Worm (Caenorhabditis elegans): Measurements from ENCODE around the gene Y39B6A.41.

ce11 chrV:18998045-18998444 lies 20.3 kb upstream of the Y39B6A.41 start, which contains the start of gene tgt-2:
- TF ChIP-seq akir-1 (GFP tag; optimal IDR thresholded peaks at IDR 0.05) (no peak), him-1 (tag; optimal IDR thresholded peaks at IDR 0.05) (no peak), efl-1 (GFP tag; optimal IDR thresholded peaks at IDR 0.05) (no peak)

Data from whole organism, young adult.